Worm (Caenorhabditis elegans) whole organism, mixed stage, embryonic: ENCODE data around the gene K03H1.9.

Experiments
- ces-1 ChIP-seq: fragments of 150-350 bp; optimal IDR thresholded peaks from 2 replicates; lab custom pipeline; 2014; ENCODE audit warnings: missing biosample characterization, missing genetic modification reagents, missing genetic modification characterization
- hlh-1 ChIP-seq: fragments of 150-350 bp; optimal IDR thresholded peaks from 2 replicates; lab custom pipeline; 2014; ENCODE audit warnings: missing biosample characterization, missing genetic modification reagents, missing genetic modification characterization
- lin-13 ChIP-seq: fragments of 150-350 bp; optimal IDR thresholded peaks from 2 replicates; lab custom pipeline; 2014; ENCODE audit warnings: missing biosample characterization, missing genetic modification characterization
- lsy-2 ChIP-seq: fragments of 150-350 bp; optimal IDR thresholded peaks from 2 replicates; lab custom pipeline; 2014; ENCODE audit warnings: missing biosample characterization, missing genetic modification characterization
- nhr-12 ChIP-seq: fragments of 150-350 bp; optimal IDR thresholded peaks from 2 replicates; lab custom pipeline; 2014; ENCODE audit warnings: missing biosample characterization, missing genetic modification characterization
- nhr-76 ChIP-seq: sonication (generic microtip); optimal IDR thresholded peaks from 2 replicates; lab custom pipeline; 2017; ENCODE audit warnings: missing biosample characterization, missing genetic modification characterization
- pha-4 ChIP-seq: fragments of 150-350 bp; optimal IDR thresholded peaks from 2 replicates; lab custom pipeline; 2018; ENCODE audit warnings: missing biosample characterization, missing genetic modification reagents, missing genetic modification characterization
- unc-62 ChIP-seq: fragments of 150-350 bp; optimal IDR thresholded peaks from 2 replicates; lab custom pipeline; 2014; ENCODE audit warnings: missing biosample characterization, missing genetic modification reagents, missing genetic modification characterization
- ztf-11 ChIP-seq: fragments of 150-350 bp; optimal IDR thresholded peaks from 2 replicates; lab custom pipeline; 2014; ENCODE audit warnings: missing biosample characterization, missing genetic modification characterization

- TF ChIP-seq nhr-76 (no peak), lsy-2 (tag; lab: Kevin White, UChicago) (no peak), pha-4 (tag; lab: Kevin White, UChicago) (no peak), unc-62 (GFP tag; lab: Kevin White, UChicago) (no peak), ces-1 (GFP tag; lab: Kevin White, UChicago) (no peak), lin-13 (tag; lab: Kevin White, UChicago) (no peak), hlh-1 (tag; lab: Kevin White, UChicago) (no peak), nhr-12 (no peak), ztf-11 (tag; lab: Kevin White, UChicago) (no peak)
These were observed 43.3 kb upstream of the K03H1.9 start for ce11 chrIII:9984604-9985003.
